Worm (Caenorhabditis elegans) whole organism, L4 larva: ENCODE measurements around the gene Y51H4A.937.

ENCODE experiments used
- ceh-28 ChIP-seq: fragments of 150-350 bp; optimal IDR thresholded peaks from 2 replicates; lab custom pipeline; 2014; ENCODE audit warnings: missing biosample characterization, missing genetic modification reagents, missing genetic modification characterization
- ceh-32 ChIP-seq: sonication (generic microtip); optimal IDR thresholded peaks from 2 replicates; lab custom pipeline; 2016; ENCODE audit warnings: mild to moderate bottlenecking, missing genetic modification characterization, missing compliant biosample characterization; ENCODE audit not compliant: poor library complexity
- cey-2 ChIP-seq: sonication (generic microtip); optimal IDR thresholded peaks from 3 replicates; lab custom pipeline; 2017; ENCODE audit warnings: missing genetic modification characterization, mild to moderate bottlenecking, missing compliant biosample characterization, antibody characterized with exemption, borderline replicate concordance; ENCODE audit not compliant: insufficient read depth
- egl-27 ChIP-seq: sonication (generic microtip); optimal IDR thresholded peaks from 3 replicates; lab custom pipeline; 2017; ENCODE audit warnings: missing biosample characterization, missing genetic modification reagents, missing genetic modification characterization
- fkh-10 ChIP-seq: fragments of 150-350 bp; optimal IDR thresholded peaks from 2 replicates; lab custom pipeline; 2014; ENCODE audit warnings: missing biosample characterization, missing genetic modification reagents, missing genetic modification characterization
- hlh-11 ChIP-seq: fragments of 200-800 bp; sonication (Bioruptor generic); optimal IDR thresholded peaks from 2 replicates; lab custom pipeline; 2018; ENCODE audit warnings: mild to moderate bottlenecking, missing genetic modification characterization, missing compliant biosample characterization
- hlh-30 ChIP-seq: sonication (generic microtip); optimal IDR thresholded peaks from 2 replicates; lab custom pipeline; 2017; ENCODE audit warnings: antibody characterized with exemption, mild to moderate bottlenecking, missing genetic modification characterization, missing compliant biosample characterization; ENCODE audit not compliant: insufficient read depth
- lin-15B ChIP-seq: fragments of 150-350 bp; sonication (generic microtip); optimal IDR thresholded peaks from 3 replicates; lab custom pipeline; 2014; ENCODE audit warnings: missing biosample characterization, missing genetic modification characterization
- lin-39 ChIP-seq: fragments of 150-350 bp; optimal IDR thresholded peaks from 2 replicates; lab custom pipeline; 2014; ENCODE audit warnings: missing biosample characterization, missing genetic modification reagents, missing genetic modification characterization
- skn-1 ChIP-seq: fragments of 150-350 bp; optimal IDR thresholded peaks from 2 replicates; lab custom pipeline; 2014; ENCODE audit warnings: missing biosample characterization, missing genetic modification characterization
- unc-39 ChIP-seq: sonication (generic microtip); optimal IDR thresholded peaks from 2 replicates; lab custom pipeline; 2017; ENCODE audit warnings: missing biosample characterization, missing genetic modification characterization

DNA sequence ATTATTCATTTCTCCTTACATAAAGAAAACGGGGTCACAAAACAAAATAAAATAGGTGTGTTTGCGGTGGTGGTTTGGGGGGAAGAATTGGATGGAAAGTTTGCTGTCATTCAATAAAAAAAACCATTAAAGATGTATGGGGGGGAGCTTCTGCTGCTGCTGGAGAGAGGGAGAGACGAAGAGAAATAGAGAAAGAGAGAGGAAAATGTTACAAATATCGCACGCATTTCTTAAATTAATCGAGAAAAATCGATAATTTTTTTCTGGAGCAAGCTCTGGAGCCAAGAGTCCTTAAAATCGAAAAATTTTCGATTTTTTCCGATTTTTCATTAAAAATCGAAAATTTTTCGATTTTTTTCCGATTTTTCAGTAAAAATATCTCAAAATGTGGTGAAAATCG, 45.7 kb upstream of the Y51H4A.937 start:
- TF ChIP-seq hlh-30 (tag; lab: Kevin White, UChicago): no peak
- no peak for TF ChIP-seq skn-1 (tag; lab: Kevin White, UChicago)
- TF ChIP-seq ceh-32: no peak
- TF ChIP-seq cey-2 (tag; lab: Kevin White, UChicago): no peak
- TF ChIP-seq lin-39 (tag; lab: Kevin White, UChicago): no peak
- TF ChIP-seq fkh-10 (GFP tag; lab: Kevin White, UChicago): no peak
- TF ChIP-seq lin-15B (tag; lab: Kevin White, UChicago): no peak
- TF ChIP-seq egl-27 (tag; lab: Kevin White, UChicago): no peak
- no peak for TF ChIP-seq hlh-11 (tag; lab: Kevin White, UChicago)
- peak; percentile 58 for TF ChIP-seq ceh-28 (tag; lab: Kevin White, UChicago)
- TF ChIP-seq unc-39 (tag; lab: Kevin White, UChicago): no peak
